Worm (Caenorhabditis elegans): ENCODE data around the gene clec-39.

The clec-39 gene

ce11 chrV:16746231-16746990 lies 7.3 kb downstream of the clec-39 start, which contains the start of gene gyg-2:
TSS of gene gyg-2 (minus strand) at chrV:16746258.
- TF ChIP-seq egl-18 (GFP tag; IDR thresholded peaks at IDR 0.05) = no peak
- no peak for TF ChIP-seq Y67H2A.10 (GFP tag; conservative IDR thresholded peaks at IDR 0.05)
- TF ChIP-seq B0336.3 (GFP tag; IDR thresholded peaks at IDR 0.05) = no peak
- TF ChIP-seq rec-8 (tag; optimal IDR thresholded peaks at IDR 0.05) = no peak
- no peak for TF ChIP-seq mxl-1 (tag; optimal IDR thresholded peaks at IDR 0.05)
- TF ChIP-seq B0261.1 (tag; optimal IDR thresholded peaks at IDR 0.05) = no peak
- no peak for TF ChIP-seq lin-26 (GFP tag; IDR thresholded peaks at IDR 0.05)
- TF ChIP-seq madf-6 (GFP tag; IDR thresholded peaks at IDR 0.05) = peak; percentile 97
- TF ChIP-seq dpl-1 (GFP tag; optimal IDR thresholded peaks at IDR 0.05) = peak; percentile 55
- TF ChIP-seq lin-35 (GFP tag; optimal IDR thresholded peaks at IDR 0.05) = peak in 1 of 3 experiments; percentile 53
- TF ChIP-seq snpc-1.3 (tag; optimal IDR thresholded peaks at IDR 0.05; ENCODE audit: insufficient read depth) = no peak
- no peak for TF ChIP-seq athp-1 (tag; optimal IDR thresholded peaks at IDR 0.05)
- TF ChIP-seq ztf-3 (GFP tag; optimal IDR thresholded peaks at IDR 0.05) = no peak
- TF ChIP-seq ztf-28 (GFP tag; IDR thresholded peaks at IDR 0.05) = no peak
- TF ChIP-seq snpc-4 (GFP tag; optimal IDR thresholded peaks at IDR 0.05) = no peak
- no peak for TF ChIP-seq snpc-4 (tag; optimal IDR thresholded peaks at IDR 0.05)
- peak; percentile 53; the same call in 1 of the 2 replicates for TF ChIP-seq D2030.7 (GFP tag; IDR thresholded peaks at IDR 0.05)
- TF ChIP-seq xnd-1 (tag; optimal IDR thresholded peaks at IDR 0.05) = peak; percentile 83
- TF ChIP-seq F57A8.1 (GFP tag; optimal IDR thresholded peaks at IDR 0.05) = no peak
- no peak for TF ChIP-seq egl-44 (GFP tag; IDR thresholded peaks at IDR 0.05)
- peak; percentile 86 for TF ChIP-seq efl-1 (GFP tag; optimal IDR thresholded peaks at IDR 0.05)
- TF ChIP-seq him-1 (tag; optimal IDR thresholded peaks at IDR 0.05) = no peak
- TF ChIP-seq madf-8 (GFP tag; conservative IDR thresholded peaks at IDR 0.05) = peak; percentile 90
- TF ChIP-seq F37B4.10 (GFP tag; IDR thresholded peaks at IDR 0.05) = no peak
- TF ChIP-seq hrde-1 (tag; optimal IDR thresholded peaks at IDR 0.05; ENCODE audit: borderline replicate concordance) = no peak
- TF ChIP-seq sea-2 (GFP tag; IDR thresholded peaks at IDR 0.05) = no peak
- TF ChIP-seq F33H1.4 (GFP tag; IDR thresholded peaks at IDR 0.05) = peak; percentile 59
- no peak for TF ChIP-seq Y79H2A.3 (GFP tag; conservative IDR thresholded peaks at IDR 0.05)
- no peak for TF ChIP-seq akir-1 (GFP tag; optimal IDR thresholded peaks at IDR 0.05)
- peak; percentile 78 for TF ChIP-seq attf-6 (GFP tag; IDR thresholded peaks at IDR 0.05)
- TF ChIP-seq attf-3 (GFP tag; conservative IDR thresholded peaks at IDR 0.05) = no peak
- TF ChIP-seq F10E7.11 (tag; optimal IDR thresholded peaks at IDR 0.05) = no peak
- peak; percentile 36 for TF ChIP-seq lin-54 (GFP tag; optimal IDR thresholded peaks at IDR 0.05)
- TF ChIP-seq zim-3 (tag; optimal IDR thresholded peaks at IDR 0.05) = no peak
- no peak for TF ChIP-seq unc-62 (GFP tag; optimal IDR thresholded peaks at IDR 0.05)
- peak; percentile 25 for TF ChIP-seq lsl-1 (GFP tag; optimal IDR thresholded peaks at IDR 0.05)
- TF ChIP-seq nhr-80 (tag; optimal IDR thresholded peaks at IDR 0.05) = no peak
- TF ChIP-seq die-1 (tag; optimal IDR thresholded peaks at IDR 0.05) = no peak
- TF ChIP-seq ceh-79 (tag; optimal IDR thresholded peaks at IDR 0.05) = no peak
- TF ChIP-seq pbrm-1 (GFP tag; IDR thresholded peaks at IDR 0.05) = no peak
- TF ChIP-seq F49E8.2 (tag; optimal IDR thresholded peaks at IDR 0.05; ENCODE audit: insufficient read depth) = peak; percentile 22
- TF ChIP-seq ceh-91 (GFP tag; IDR thresholded peaks at IDR 0.05) = peak; percentile 66
- no peak for TF ChIP-seq Y53F4B.3 (GFP tag; IDR thresholded peaks at IDR 0.05)
- peak; percentile 2 for TF ChIP-seq snpc-1.1 (tag; optimal IDR thresholded peaks at IDR 0.05; ENCODE audit: insufficient read depth)
- no peak for TF ChIP-seq ceh-40 (GFP tag; IDR thresholded peaks at IDR 0.05)
- no peak for TF ChIP-seq ets-4 (GFP tag; optimal IDR thresholded peaks at IDR 0.05)
- peak; percentile 71 for TF ChIP-seq ceh-100 (GFP tag; IDR thresholded peaks at IDR 0.05)

Data from whole organism, young adult.